Worm (Caenorhabditis elegans) whole organism, L4 larva: ENCODE data around the gene B0228.7.

Experiments used
- D1046.2 ChIP-seq: fragments of 200-800 bp; sonication (Bioruptor generic); IDR thresholded peaks from 2 replicates; pipeline ENCODE4 v1.3.6; 2022; ENCODE audit warnings: missing genetic modification characterization, missing compliant biosample characterization
- F10B5.3 ChIP-seq: sonication (generic microtip); optimal IDR thresholded peaks from 2 replicates; lab custom pipeline; 2016; ENCODE audit warnings: mild to moderate bottlenecking, missing genetic modification characterization, missing compliant biosample characterization
- F26F4.8 ChIP-seq: fragments of 200-800 bp; sonication (Bioruptor generic); conservative IDR thresholded peaks from 2 replicates; pipeline ENCODE4 v1.3.6; 2022; ENCODE audit warnings: missing genetic modification characterization, missing compliant biosample characterization
- F37D6.2 ChIP-seq: sonication (generic microtip); optimal IDR thresholded peaks from 2 replicates; lab custom pipeline; 2016; ENCODE audit warnings: mild to moderate bottlenecking, missing genetic modification characterization, missing compliant biosample characterization
- F44E2.7 ChIP-seq: fragments of 200-800 bp; sonication (Bioruptor generic); IDR thresholded peaks from 2 replicates; pipeline ENCODE4 v2.1.2; 2022; ENCODE audit warnings: missing genetic modification characterization, missing compliant biosample characterization
- F49E8.2 ChIP-seq: sonication (generic microtip); optimal IDR thresholded peaks from 2 replicates; lab custom pipeline; 2016; ENCODE audit warnings: missing compliant biosample characterization, mild to moderate bottlenecking, missing genetic modification characterization, borderline replicate concordance
- T26A8.4 ChIP-seq: fragments of 200-800 bp; sonication (Bioruptor generic); IDR thresholded peaks from 2 replicates; pipeline ENCODE4 v1.3.6; 2022; ENCODE audit warnings: missing genetic modification characterization, missing compliant biosample characterization
- Y105C5A.15 ChIP-seq: fragments of 200-800 bp; sonication (Bioruptor generic); IDR thresholded peaks from 2 replicates; pipeline ENCODE4 v1.3.6; 2022; ENCODE audit warnings: missing genetic modification characterization, missing compliant biosample characterization
- Y5F2A.4 ChIP-seq: fragments of 200-800 bp; sonication (Bioruptor generic); optimal IDR thresholded peaks from 2 replicates; lab custom pipeline; 2018; ENCODE audit warnings: mild to moderate bottlenecking, missing genetic modification characterization, missing compliant biosample characterization
- ZK546.5 ChIP-seq, 2 experiments: sonication (generic microtip); optimal IDR thresholded peaks; 2 replicates each; lab custom pipeline; 2017; ENCODE audit warnings: missing biosample characterization in 2 of 2, missing genetic modification characterization in 2 of 2
- arid-1 ChIP-seq: fragments of 200-800 bp; sonication (Bioruptor generic); conservative IDR thresholded peaks from 2 replicates; pipeline ENCODE4 v1.3.6; 2022; ENCODE audit warnings: missing genetic modification reagents, missing genetic modification characterization, missing compliant biosample characterization
- ceh-32 ChIP-seq: sonication (generic microtip); optimal IDR thresholded peaks from 2 replicates; lab custom pipeline; 2016; ENCODE audit warnings: mild to moderate bottlenecking, missing genetic modification characterization, missing compliant biosample characterization; ENCODE audit not compliant: poor library complexity
- ceh-44 ChIP-seq: fragments of 200-800 bp; sonication (Bioruptor generic); IDR thresholded peaks from 2 replicates; pipeline ENCODE4 v1.3.6; 2022; ENCODE audit warnings: missing genetic modification reagents, missing genetic modification characterization, missing compliant biosample characterization
- ceh-82 ChIP-seq: sonication (generic microtip); optimal IDR thresholded peaks from 2 replicates; lab custom pipeline; 2017; ENCODE audit warnings: missing biosample characterization, missing genetic modification characterization
- daf-16 ChIP-seq, 3 experiments: sonication (generic microtip); optimal IDR thresholded peaks; 2 replicates each; lab custom pipeline; 2016 to 2017; ENCODE audit warnings: missing genetic modification characterization in 3 of 3, missing genetic modification reagents in 3 of 3, mild to moderate bottlenecking in 2 of 3, missing compliant biosample characterization in 2 of 3, missing biosample characterization in 1 of 3, moderate library complexity in 1 of 3
- daf-8 ChIP-seq: fragments of 200-800 bp; sonication (Bioruptor generic); IDR thresholded peaks from 2 replicates; pipeline ENCODE4 v1.3.6; 2022; ENCODE audit warnings: missing genetic modification characterization, missing compliant biosample characterization
- dmd-6 ChIP-seq: fragments of 200-800 bp; sonication (Bioruptor generic); IDR thresholded peaks from 2 replicates; pipeline ENCODE4 v1.3.6; 2022; ENCODE audit warnings: missing genetic modification reagents, missing genetic modification characterization, missing compliant biosample characterization
- dmd-8 ChIP-seq: fragments of 200-800 bp; sonication (Bioruptor generic); IDR thresholded peaks from 2 replicates; pipeline ENCODE4 v1.3.6; 2022; ENCODE audit warnings: missing genetic modification characterization, missing compliant biosample characterization
- dmd-9 ChIP-seq: fragments of 200-800 bp; sonication (Bioruptor generic); IDR thresholded peaks from 2 replicates; pipeline ENCODE4 v1.3.6; 2022; ENCODE audit warnings: missing genetic modification reagents, missing genetic modification characterization, missing compliant biosample characterization
- dpl-1 ChIP-seq: fragments of 150-350 bp; optimal IDR thresholded peaks from 2 replicates; lab custom pipeline; 2014; ENCODE audit warnings: missing biosample characterization, missing genetic modification reagents, missing genetic modification characterization
- dve-1 ChIP-seq: sonication (generic microtip); optimal IDR thresholded peaks from 2 replicates; lab custom pipeline; 2017; ENCODE audit warnings: antibody characterized with exemption, mild to moderate bottlenecking, missing genetic modification characterization, missing compliant biosample characterization; ENCODE audit not compliant: insufficient read depth
- fos-1 ChIP-seq: fragments of 150-350 bp; optimal IDR thresholded peaks from 2 replicates; lab custom pipeline; 2014; ENCODE audit warnings: missing biosample characterization, missing genetic modification characterization
- gei-8 ChIP-seq: fragments of 200-800 bp; sonication (Bioruptor generic); optimal IDR thresholded peaks from 2 replicates; lab custom pipeline; 2018; ENCODE audit warnings: mild to moderate bottlenecking, missing genetic modification characterization, missing compliant biosample characterization
- hif-1 ChIP-seq, 2 experiments: sonication (generic microtip); optimal IDR thresholded peaks; 2 replicates each; lab custom pipeline; 2016 to 2017; ENCODE audit warnings: missing compliant biosample characterization in 2 of 2, missing genetic modification characterization in 2 of 2, missing genetic modification reagents in 2 of 2, missing genotype in 2 of 2, mild to moderate bottlenecking in 1 of 2
- hlh-11 ChIP-seq: fragments of 200-800 bp; sonication (Bioruptor generic); optimal IDR thresholded peaks from 2 replicates; lab custom pipeline; 2018; ENCODE audit warnings: mild to moderate bottlenecking, missing genetic modification characterization, missing compliant biosample characterization
- lim-7 ChIP-seq: fragments of 200-800 bp; sonication (Bioruptor generic); IDR thresholded peaks from 2 replicates; pipeline ENCODE4 v1.3.6; 2022; ENCODE audit warnings: missing genetic modification characterization, missing compliant biosample characterization
- lin-1 ChIP-seq: fragments of 200-800 bp; sonication (Bioruptor generic); IDR thresholded peaks from 2 replicates; pipeline ENCODE4 v1.3.6; 2022; ENCODE audit warnings: missing genetic modification reagents, missing genetic modification characterization, missing compliant biosample characterization
- lin-15B ChIP-seq: fragments of 150-350 bp; sonication (generic microtip); optimal IDR thresholded peaks from 3 replicates; lab custom pipeline; 2014; ENCODE audit warnings: missing biosample characterization, missing genetic modification characterization
- lin-29 ChIP-seq: fragments of 200-800 bp; sonication (Bioruptor generic); IDR thresholded peaks from 2 replicates; pipeline ENCODE4 v1.3.6; 2022; ENCODE audit warnings: missing genetic modification reagents, missing genetic modification characterization, missing compliant biosample characterization
- lsy-2 ChIP-seq, 2 experiments: fragments of 150-350 bp in 1 of 2; sonication (generic microtip) in 1 of 2; optimal IDR thresholded peaks; 2 replicates each; lab custom pipeline; 2014 to 2017; ENCODE audit warnings: missing biosample characterization in 2 of 2, missing genetic modification characterization in 2 of 2
- madf-5 ChIP-seq, 2 experiments: fragments of 200-800 bp; sonication (Bioruptor generic); IDR thresholded peaks; 2 replicates each; pipeline ENCODE4 v1.3.6; 2022; ENCODE audit warnings: missing compliant biosample characterization in 2 of 2, missing genetic modification characterization in 2 of 2
- madf-9 ChIP-seq: fragments of 200-800 bp; sonication (Bioruptor generic); conservative IDR thresholded peaks from 2 replicates; pipeline ENCODE4 v1.3.6; 2022; ENCODE audit warnings: missing genetic modification reagents, missing genetic modification characterization, missing compliant biosample characterization
- mdl-1 ChIP-seq, 2 experiments: fragments of 150-350 bp in 1 of 2; sonication (generic microtip) in 1 of 2; optimal IDR thresholded peaks; 2 replicates each; lab custom pipeline; 2014 to 2017; ENCODE audit warnings: missing biosample characterization in 2 of 2, missing genetic modification characterization in 2 of 2
- mes-2 ChIP-seq: sonication (generic microtip); optimal IDR thresholded peaks from 2 replicates; lab custom pipeline; 2016; ENCODE audit warnings: missing genotype, mild to moderate bottlenecking, missing genetic modification characterization, missing compliant biosample characterization; ENCODE audit not compliant: poor library complexity, severe bottlenecking
- mxl-2 ChIP-seq: fragments of 200-800 bp; sonication (Bioruptor generic); conservative IDR thresholded peaks from 2 replicates; pipeline ENCODE4 v1.3.6; 2022; ENCODE audit warnings: missing genetic modification reagents, missing genetic modification characterization, missing compliant biosample characterization
- nhr-237 ChIP-seq: sonication (generic microtip); optimal IDR thresholded peaks from 2 replicates; lab custom pipeline; 2017; ENCODE audit warnings: missing biosample characterization, missing genetic modification characterization
- nhr-25 ChIP-seq: sonication (generic microtip); optimal IDR thresholded peaks from 2 replicates; lab custom pipeline; 2017; ENCODE audit warnings: missing genetic modification characterization, mild to moderate bottlenecking, missing compliant biosample characterization, antibody characterized with exemption, moderate library complexity, borderline replicate concordance; ENCODE audit not compliant: insufficient read depth
- nhr-28 ChIP-seq: fragments of 150-350 bp; optimal IDR thresholded peaks from 2 replicates; lab custom pipeline; 2014; ENCODE audit warnings: missing biosample characterization, missing genetic modification characterization
- nhr-76 ChIP-seq: fragments of 150-350 bp; optimal IDR thresholded peaks from 2 replicates; lab custom pipeline; 2014; ENCODE audit warnings: missing biosample characterization, missing genetic modification characterization
- pha-4 ChIP-seq, 2 experiments: fragments of 150-350 bp in 1 of 2; fragments of 200-800 bp in 1 of 2; sonication (Bioruptor generic) in 1 of 2; IDR thresholded peaks in 1 of 2; optimal IDR thresholded peaks in 1 of 2; 2 replicates each; pipeline versions ENCODE4 v1.3.6 to Lab custom; 2014 to 2022; ENCODE audit warnings: missing genetic modification characterization in 2 of 2, missing genetic modification reagents in 2 of 2, missing biosample characterization in 1 of 2, missing compliant biosample characterization in 1 of 2
- php-3 ChIP-seq: fragments of 200-800 bp; sonication (Bioruptor generic); IDR thresholded peaks from 2 replicates; pipeline ENCODE4 v1.3.6; 2022; ENCODE audit warnings: missing genetic modification reagents, missing genetic modification characterization, missing compliant biosample characterization
- rbr-2 ChIP-seq: sonication (generic microtip); optimal IDR thresholded peaks from 2 replicates; lab custom pipeline; 2016; ENCODE audit warnings: missing genotype, missing genetic modification characterization, missing compliant biosample characterization
- skn-1 ChIP-seq: fragments of 150-350 bp; optimal IDR thresholded peaks from 2 replicates; lab custom pipeline; 2014; ENCODE audit warnings: missing biosample characterization, missing genetic modification characterization
- snpc-4 ChIP-seq: fragments of 150-350 bp; optimal IDR thresholded peaks from 2 replicates; lab custom pipeline; 2014; ENCODE audit warnings: missing biosample characterization, missing genetic modification characterization
- tra-1 ChIP-seq: fragments of 200-800 bp; sonication (Bioruptor generic); IDR thresholded peaks from 2 replicates; pipeline ENCODE4 v1.3.6; 2022; ENCODE audit warnings: missing genetic modification reagents, missing genetic modification characterization, missing compliant biosample characterization
- unc-130 ChIP-seq: sonication (generic microtip); optimal IDR thresholded peaks from 2 replicates; lab custom pipeline; 2016; ENCODE audit warnings: missing genetic modification reagents, missing genetic modification characterization, missing compliant biosample characterization
- unc-39 ChIP-seq: sonication (generic microtip); optimal IDR thresholded peaks from 2 replicates; lab custom pipeline; 2017; ENCODE audit warnings: missing biosample characterization, missing genetic modification characterization
- zfp-3 ChIP-seq: fragments of 200-800 bp; sonication (Bioruptor generic); conservative IDR thresholded peaks from 2 replicates; pipeline ENCODE4 v1.3.6; 2022; ENCODE audit warnings: missing genetic modification reagents, missing genetic modification characterization, missing compliant biosample characterization
- ztf-11 ChIP-seq: fragments of 150-350 bp; optimal IDR thresholded peaks from 2 replicates; lab custom pipeline; 2014; ENCODE audit warnings: missing biosample characterization, missing genetic modification characterization

The B0228.7 gene

DNA sequence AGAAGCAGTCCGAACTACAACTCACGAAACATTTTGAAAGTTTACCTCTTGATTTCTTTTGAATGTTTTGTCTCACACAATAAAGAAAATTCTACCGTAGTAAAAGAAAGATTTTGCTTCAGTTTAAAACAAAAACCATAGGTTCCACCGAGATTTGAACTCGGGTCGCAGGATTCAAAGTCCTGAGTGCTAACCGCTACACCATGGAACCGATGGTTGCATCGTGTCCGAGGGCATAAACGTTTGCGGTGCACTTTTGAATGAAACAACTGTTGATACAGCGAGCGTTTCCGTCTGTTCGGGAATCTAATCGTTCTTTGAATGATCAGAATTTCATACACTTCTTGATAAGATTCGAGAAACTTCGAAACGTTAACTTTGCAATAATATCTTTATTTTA, 2.0 kb downstream of the B0228.7 start (continued):
- 0 out of 2 replicates have a peak, but pooled peaks have one; percentile 34 for TF ChIP-seq dmd-9 (GFP tag; lab: Robert Waterston, UW)
- peak in 1 of 2 experiments; percentile 46 for TF ChIP-seq mdl-1 (tag; optimal IDR thresholded peaks at IDR 0.05; lab: Kevin White, UChicago)
- no peak for TF ChIP-seq F26F4.8 (GFP tag; lab: Robert Waterston, UW)
- TF ChIP-seq php-3 (GFP tag; lab: Robert Waterston, UW), result peak; percentile 44; the same call in 1 of the 2 replicates
- no peak for TF ChIP-seq F37D6.2 (tag; lab: Kevin White, UChicago)
- no peak for TF ChIP-seq nhr-237 (tag; lab: Kevin White, UChicago)
- no peak for TF ChIP-seq unc-39 (tag; lab: Kevin White, UChicago)
- no peak for TF ChIP-seq F44E2.7 (GFP tag; lab: Robert Waterston, UW)
- no peak for TF ChIP-seq nhr-76 (tag; lab: Kevin White, UChicago)
- TF ChIP-seq snpc-4, result no peak
- peak; percentile 72 for TF ChIP-seq pha-4 (GFP tag; IDR thresholded peaks at IDR 0.05; lab: Robert Waterston, UW)
- no peak for TF ChIP-seq pha-4 (tag; optimal IDR thresholded peaks at IDR 0.05; lab: Kevin White, UChicago)
- TF ChIP-seq F49E8.2 (tag; lab: Kevin White, UChicago), result peak; percentile 11
- peak in 1 of 2 experiments; percentile 59; a peak in 1 of 4 replicates for TF ChIP-seq madf-5 (GFP tag; IDR thresholded peaks at IDR 0.05; lab: Robert Waterston, UW)
- peak; percentile 34 for TF ChIP-seq dpl-1 (GFP tag; lab: Kevin White, UChicago)
- no peak for TF ChIP-seq ceh-44 (GFP tag; lab: Robert Waterston, UW)
- TF ChIP-seq T26A8.4 (GFP tag; lab: Robert Waterston, UW), result peak; percentile 75
- TF ChIP-seq lin-29 (GFP tag; lab: Robert Waterston, UW), result no peak
- TF ChIP-seq tra-1 (GFP tag; lab: Robert Waterston, UW), result peak; percentile 64
- TF ChIP-seq ceh-82, result no peak
- TF ChIP-seq rbr-2 (tag; lab: Kevin White, UChicago), result peak; percentile 34
- TF ChIP-seq daf-8 (GFP tag; lab: Robert Waterston, UW), result no peak
- no peak for TF ChIP-seq skn-1 (tag; lab: Kevin White, UChicago)
- no peak for TF ChIP-seq mxl-2 (GFP tag; lab: Robert Waterston, UW)
- no peak for TF ChIP-seq lin-15B (tag; lab: Kevin White, UChicago)
- TF ChIP-seq madf-9 (GFP tag; lab: Robert Waterston, UW), result peak; percentile 36; the same call in 1 of the 2 replicates
- TF ChIP-seq lim-7 (GFP tag; lab: Robert Waterston, UW), result peak; percentile 68
- no peak for TF ChIP-seq dmd-8 (GFP tag; lab: Robert Waterston, UW)
- peak; percentile 5 for TF ChIP-seq gei-8 (GFP tag; lab: Kevin White, UChicago)
- TF ChIP-seq daf-16 (GFP tag; optimal IDR thresholded peaks at IDR 0.05; lab: Kevin White, UChicago), result peak; percentile 44 to 62
- TF ChIP-seq daf-16 (tag; optimal IDR thresholded peaks at IDR 0.05; lab: Kevin White, UChicago), result peak; percentile 87
- TF ChIP-seq zfp-3, result peak; percentile 62
- peak; percentile 60 for TF ChIP-seq nhr-25 (tag; lab: Kevin White, UChicago)
- no peak for TF ChIP-seq ztf-11 (tag; lab: Kevin White, UChicago)
- TF ChIP-seq unc-130 (GFP tag; lab: Kevin White, UChicago), result no peak
- no peak for TF ChIP-seq Y105C5A.15 (GFP tag; lab: Robert Waterston, UW)
- TF ChIP-seq nhr-28 (tag; lab: Kevin White, UChicago), result peak; percentile 70
- peak; percentile 83 for TF ChIP-seq dve-1 (tag; lab: Kevin White, UChicago)
- peak; percentile 59 for TF ChIP-seq arid-1 (GFP tag; lab: Robert Waterston, UW)
- peak; percentile 10 for TF ChIP-seq Y5F2A.4 (GFP tag; lab: Kevin White, UChicago)
- peak; percentile 76 for TF ChIP-seq dmd-6 (GFP tag; lab: Robert Waterston, UW)
- TF ChIP-seq ceh-32 (tag; lab: Kevin White, UChicago), result no peak
- peak; percentile 66; the same call in 1 of the 2 replicates for TF ChIP-seq lin-1 (GFP tag; lab: Robert Waterston, UW)
- TF ChIP-seq mes-2 (tag; lab: Kevin White, UChicago), result peak; percentile 78
- TF ChIP-seq fos-1 (tag; lab: Kevin White, UChicago), result no peak
- peak in 1 of 2 experiments; percentile 23 for TF ChIP-seq hif-1 (tag; optimal IDR thresholded peaks at IDR 0.05; lab: Kevin White, UChicago)
- TF ChIP-seq F10B5.3, result peak; percentile 17
- peak in 1 of 2 experiments; percentile 74 for TF ChIP-seq lsy-2 (tag; optimal IDR thresholded peaks at IDR 0.05; lab: Kevin White, UChicago)
- TF ChIP-seq hlh-11 (tag; lab: Kevin White, UChicago), result peak; percentile 86
- no peak for TF ChIP-seq ZK546.5 (tag; optimal IDR thresholded peaks at IDR 0.05; lab: Kevin White, UChicago)
- TF ChIP-seq D1046.2, result 0 out of 2 replicates have a peak, but pooled peaks have one; percentile 67
